Worm (Caenorhabditis elegans) whole organism, mixed stage, embryonic: ENCODE measurements around the gene vars-1.

Source experiments
- M03D4.4 ChIP-seq: sonication (generic microtip); optimal IDR thresholded peaks from 2 replicates; lab custom pipeline; 2017; ENCODE audit warnings: mild to moderate bottlenecking, missing genetic modification characterization, missing compliant biosample characterization
- bed-3 ChIP-seq: fragments of 200-800 bp; sonication (Bioruptor generic); optimal IDR thresholded peaks from 3 replicates; lab custom pipeline; 2018; ENCODE audit warnings: mild to moderate bottlenecking, missing genetic modification characterization, moderate library complexity, missing compliant biosample characterization
- blmp-1 ChIP-seq: fragments of 150-350 bp; optimal IDR thresholded peaks from 2 replicates; lab custom pipeline; 2014; ENCODE audit warnings: missing biosample characterization, missing genetic modification characterization
- ceh-39 ChIP-seq: fragments of 150-350 bp; optimal IDR thresholded peaks from 2 replicates; lab custom pipeline; 2014; ENCODE audit warnings: missing biosample characterization, missing genetic modification characterization
- ceh-43 ChIP-seq: fragments of 200-800 bp; sonication (Bioruptor generic); optimal IDR thresholded peaks from 2 replicates; lab custom pipeline; 2018; ENCODE audit warnings: mild to moderate bottlenecking, missing genetic modification characterization, moderate library complexity, missing compliant biosample characterization
- ceh-83 ChIP-seq: fragments of 200-800 bp; sonication (Bioruptor generic); optimal IDR thresholded peaks from 2 replicates; lab custom pipeline; 2018; ENCODE audit warnings: mild to moderate bottlenecking, missing genetic modification characterization, missing compliant biosample characterization
- drap-1 ChIP-seq: fragments of 200-800 bp; sonication (Bioruptor generic); optimal IDR thresholded peaks from 3 replicates; lab custom pipeline; 2018; ENCODE audit warnings: mild to moderate bottlenecking, missing genetic modification characterization, missing compliant biosample characterization
- elt-1 ChIP-seq: sonication (generic microtip); optimal IDR thresholded peaks from 2 replicates; lab custom pipeline; 2017; ENCODE audit warnings: missing genetic modification characterization, mild to moderate bottlenecking, missing compliant biosample characterization, antibody characterized with exemption, moderate library complexity, borderline replicate concordance; ENCODE audit not compliant: insufficient read depth
- elt-3 ChIP-seq: fragments of 150-350 bp; optimal IDR thresholded peaks from 2 replicates; lab custom pipeline; 2014; ENCODE audit warnings: missing biosample characterization, missing genetic modification characterization
- flh-1 ChIP-seq: fragments of 200-800 bp; sonication (Bioruptor generic); optimal IDR thresholded peaks from 2 replicates; lab custom pipeline; 2018; ENCODE audit warnings: mild to moderate bottlenecking, missing genetic modification characterization, moderate library complexity, missing compliant biosample characterization
- ham-2 ChIP-seq: fragments of 200-800 bp; sonication (Bioruptor generic); optimal IDR thresholded peaks from 2 replicates; lab custom pipeline; 2018; ENCODE audit warnings: mild to moderate bottlenecking, missing genetic modification characterization, missing compliant biosample characterization
- hlh-1 ChIP-seq: fragments of 150-350 bp; optimal IDR thresholded peaks from 2 replicates; lab custom pipeline; 2014; ENCODE audit warnings: missing biosample characterization, missing genetic modification reagents, missing genetic modification characterization
- lin-13 ChIP-seq: fragments of 150-350 bp; optimal IDR thresholded peaks from 2 replicates; lab custom pipeline; 2014; ENCODE audit warnings: missing biosample characterization, missing genetic modification characterization
- lin-32 ChIP-seq: fragments of 200-800 bp; sonication (Bioruptor generic); optimal IDR thresholded peaks from 2 replicates; lab custom pipeline; 2018; ENCODE audit warnings: mild to moderate bottlenecking, missing genetic modification characterization, missing compliant biosample characterization
- lsy-2 ChIP-seq: fragments of 150-350 bp; optimal IDR thresholded peaks from 2 replicates; lab custom pipeline; 2014; ENCODE audit warnings: missing biosample characterization, missing genetic modification characterization
- mab-5 ChIP-seq: fragments of 150-350 bp; optimal IDR thresholded peaks from 2 replicates; lab custom pipeline; 2014; ENCODE audit warnings: missing biosample characterization, missing genetic modification characterization
- mep-1 ChIP-seq: fragments of 150-350 bp; optimal IDR thresholded peaks from 2 replicates; lab custom pipeline; 2017; ENCODE audit warnings: missing biosample characterization, missing genetic modification reagents, missing genetic modification characterization, inconsistent platforms
- mls-2 ChIP-seq: sonication (generic microtip); optimal IDR thresholded peaks from 2 replicates; lab custom pipeline; 2016; ENCODE audit warnings: mild to moderate bottlenecking, missing genetic modification characterization, moderate library complexity, missing compliant biosample characterization
- nhr-12 ChIP-seq: fragments of 150-350 bp; optimal IDR thresholded peaks from 2 replicates; lab custom pipeline; 2014; ENCODE audit warnings: missing biosample characterization, missing genetic modification characterization
- nhr-2 ChIP-seq: fragments of 150-350 bp; optimal IDR thresholded peaks from 2 replicates; lab custom pipeline; 2014; ENCODE audit warnings: missing biosample characterization, missing genetic modification characterization
- nhr-237 ChIP-seq: fragments of 150-350 bp; optimal IDR thresholded peaks from 2 replicates; lab custom pipeline; 2014; ENCODE audit warnings: missing biosample characterization, missing genetic modification characterization
- nhr-76 ChIP-seq: sonication (generic microtip); optimal IDR thresholded peaks from 2 replicates; lab custom pipeline; 2017; ENCODE audit warnings: missing biosample characterization, missing genetic modification characterization
- sem-2 ChIP-seq: fragments of 200-800 bp; sonication (Bioruptor generic); optimal IDR thresholded peaks from 2 replicates; lab custom pipeline; 2018; ENCODE audit warnings: mild to moderate bottlenecking, missing genetic modification characterization, missing compliant biosample characterization
- snpc-4 ChIP-seq: fragments of 150-350 bp; optimal IDR thresholded peaks from 2 replicates; lab custom pipeline; 2014; ENCODE audit warnings: missing biosample characterization, missing genetic modification characterization
- sptf-1 ChIP-seq: sonication (generic microtip); optimal IDR thresholded peaks from 2 replicates; lab custom pipeline; 2017; ENCODE audit warnings: mild to moderate bottlenecking, missing genetic modification characterization, moderate library complexity, missing compliant biosample characterization
- tbx-8 ChIP-seq: fragments of 200-800 bp; sonication (Bioruptor generic); optimal IDR thresholded peaks from 2 replicates; lab custom pipeline; 2018; ENCODE audit warnings: mild to moderate bottlenecking, missing genetic modification characterization, moderate library complexity, missing compliant biosample characterization
- unc-120 ChIP-seq: sonication (generic microtip); optimal IDR thresholded peaks from 2 replicates; lab custom pipeline; 2017; ENCODE audit warnings: missing genetic modification characterization, missing compliant biosample characterization; ENCODE audit not compliant: poor library complexity, severe bottlenecking
- unc-62 ChIP-seq: fragments of 150-350 bp; optimal IDR thresholded peaks from 2 replicates; lab custom pipeline; 2014; ENCODE audit warnings: missing biosample characterization, missing genetic modification reagents, missing genetic modification characterization
- zip-8 ChIP-seq: fragments of 150-350 bp; optimal IDR thresholded peaks from 2 replicates; lab custom pipeline; 2014; ENCODE audit warnings: missing biosample characterization, missing genetic modification characterization
- ztf-11 ChIP-seq: fragments of 150-350 bp; optimal IDR thresholded peaks from 2 replicates; lab custom pipeline; 2014; ENCODE audit warnings: missing biosample characterization, missing genetic modification characterization

vars-1 gene

ce11 chrV:8050811-8051210, 19.6 kb downstream of the vars-1 start, which contains the start of gene col-43:
Gene col-43 (minus strand): TSS chrV:8050911.
- TF ChIP-seq blmp-1 (tag; lab: Kevin White, UChicago) (no peak), elt-1 (tag; lab: Kevin White, UChicago) (no peak), bed-3 (no peak), nhr-76 (tag; lab: Kevin White, UChicago) (no peak), zip-8 (no peak), ztf-11 (no peak), snpc-4 (tag; lab: Kevin White, UChicago) (no peak), mls-2 (tag; lab: Kevin White, UChicago) (no peak), nhr-237 (tag; lab: Kevin White, UChicago) (no peak), lsy-2 (no peak), sem-2 (GFP tag; lab: Kevin White, UChicago) (no peak), flh-1 (no peak), mab-5 (no peak), unc-62 (GFP tag; lab: Kevin White, UChicago) (no peak), sptf-1 (tag; lab: Kevin White, UChicago) (no peak), tbx-8 (GFP tag; lab: Kevin White, UChicago) (no peak)

ce11 chrV:8051851-8052250, 20.6 kb downstream of the vars-1 start, which contains the start of gene sth-1:
Gene sth-1 (plus strand): TSS chrV:8052151.
- TF ChIP-seq ceh-83 (GFP tag; lab: Kevin White, UChicago) (no peak), tbx-8 (GFP tag; lab: Kevin White, UChicago) (no peak), unc-62 (GFP tag; lab: Kevin White, UChicago) (no peak), M03D4.4 (tag; lab: Kevin White, UChicago) (no peak), drap-1 (GFP tag; lab: Kevin White, UChicago) (no peak), mls-2 (tag; lab: Kevin White, UChicago) (no peak), ceh-39 (tag; lab: Kevin White, UChicago) (no peak), elt-1 (tag; lab: Kevin White, UChicago) (no peak), zip-8 (no peak), snpc-4 (tag; lab: Kevin White, UChicago) (no peak), sptf-1 (tag; lab: Kevin White, UChicago) (no peak), nhr-2 (tag; lab: Kevin White, UChicago) (no peak), unc-120 (tag; lab: Kevin White, UChicago) (no peak), ham-2 (GFP tag; lab: Kevin White, UChicago) (no peak), nhr-12 (tag; lab: Kevin White, UChicago) (no peak), nhr-76 (tag; lab: Kevin White, UChicago) (no peak), mab-5 (no peak), elt-3 (tag; lab: Kevin White, UChicago) (no peak), lin-32 (no peak), lsy-2 (no peak)

ce11 chrV:8054130-8054529, 22.9 kb downstream of the vars-1 start, which contains the start of gene ZC513.2:
Gene ZC513.2 (plus strand): TSS chrV:8054430.
- TF ChIP-seq unc-120 (tag; lab: Kevin White, UChicago) (no peak), sem-2 (GFP tag; lab: Kevin White, UChicago) (no peak), lin-13 (tag; lab: Kevin White, UChicago) (no peak), tbx-8 (GFP tag; lab: Kevin White, UChicago) (no peak)

- TF ChIP-seq unc-62 (GFP tag; lab: Kevin White, UChicago) = no peak
- TF ChIP-seq ham-2 (GFP tag; lab: Kevin White, UChicago) = no peak
- TF ChIP-seq elt-1 (tag; lab: Kevin White, UChicago) = no peak
- TF ChIP-seq ceh-43 (GFP tag; lab: Kevin White, UChicago) = no peak
- TF ChIP-seq unc-120 (tag; lab: Kevin White, UChicago) = no peak
- TF ChIP-seq sem-2 (GFP tag; lab: Kevin White, UChicago) = no peak
- TF ChIP-seq mep-1 (tag; lab: Kevin White, UChicago) = no peak
- TF ChIP-seq elt-3 (tag; lab: Kevin White, UChicago) = no peak
- no peak for TF ChIP-seq blmp-1 (tag; lab: Kevin White, UChicago)
- TF ChIP-seq ceh-83 (GFP tag; lab: Kevin White, UChicago) = no peak
- no peak for TF ChIP-seq hlh-1 (tag; lab: Kevin White, UChicago)
- TF ChIP-seq lin-13 (tag; lab: Kevin White, UChicago) = no peak
- no peak for TF ChIP-seq snpc-4 (tag; lab: Kevin White, UChicago)
- TF ChIP-seq tbx-8 (GFP tag; lab: Kevin White, UChicago) = no peak
- TF ChIP-seq nhr-237 (tag; lab: Kevin White, UChicago) = no peak
- no peak for TF ChIP-seq drap-1 (GFP tag; lab: Kevin White, UChicago)
- no peak for TF ChIP-seq lsy-2
- TF ChIP-seq ceh-39 (tag; lab: Kevin White, UChicago) = no peak
- no peak for TF ChIP-seq bed-3
- TF ChIP-seq zip-8 = no peak
These were observed 24.0 kb downstream of the vars-1 start for ce11 chrV:8055170-8055569.
